Worm (Caenorhabditis elegans): ENCODE data around the gene nhr-286.

DNA sequence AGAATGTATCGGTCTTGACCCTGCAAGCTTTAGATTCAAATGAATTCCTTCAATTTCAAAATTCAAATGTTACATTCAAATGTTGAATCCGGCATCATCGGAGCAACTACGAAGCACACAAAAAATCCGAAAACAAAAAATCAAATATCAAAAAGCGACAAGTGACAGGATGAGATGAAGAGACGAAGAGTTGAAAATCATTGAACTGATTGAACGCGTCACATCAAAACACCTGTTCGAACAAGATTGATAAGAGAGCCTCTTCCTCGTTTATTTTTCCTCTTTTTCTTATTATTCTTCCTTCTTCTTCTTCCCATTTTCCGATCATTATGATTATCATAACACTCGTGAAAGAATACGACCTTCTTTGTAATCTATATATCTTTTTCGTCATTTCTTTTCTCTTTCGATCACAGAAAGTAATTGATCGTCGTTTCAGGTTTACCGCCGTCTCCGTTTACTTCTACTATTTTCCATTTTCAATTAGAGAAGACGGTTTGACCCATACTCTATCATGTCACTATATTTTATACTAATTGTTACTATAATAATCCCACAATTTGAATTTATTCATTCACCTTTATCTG, 5.8 kb downstream of the nhr-286 start, which contains the start of gene VC5.2:
- no peak for TF ChIP-seq lin-13 (GFP tag; optimal IDR thresholded peaks at IDR 0.05)
- TF ChIP-seq ama-1 (optimal IDR thresholded peaks at IDR 0.05), result no peak
- no peak for TF ChIP-seq ztf-11 (tag; optimal IDR thresholded peaks at IDR 0.05)
- TF ChIP-seq lin-39 (tag; optimal IDR thresholded peaks at IDR 0.05), result no peak
- TF ChIP-seq unc-62 (GFP tag; optimal IDR thresholded peaks at IDR 0.05), result no peak
- TF ChIP-seq unc-39 (tag; optimal IDR thresholded peaks at IDR 0.05), result no peak
- TF ChIP-seq gmeb-1 (tag; optimal IDR thresholded peaks at IDR 0.05), result no peak
- no peak for TF ChIP-seq nhr-23 (tag; optimal IDR thresholded peaks at IDR 0.05)
- TF ChIP-seq sma-3 (GFP tag; optimal IDR thresholded peaks at IDR 0.05), result no peak
- TF ChIP-seq F13H6.1 (tag; optimal IDR thresholded peaks at IDR 0.05), result no peak

All from whole organism, L2 larva.